Fruit fly (Drosophila melanogaster) whole organism, embryonic: ENCODE results near the gene CG6055.

Experiments
- Awh ChIP-seq: fragments of 200-800 bp; sonication (Bioruptor generic); IDR thresholded peaks from 2 replicates; pipeline ENCODE4, ENCODE4 v1.3.6; 2022; ENCODE audit warnings: missing biosample characterization, missing genetic modification characterization
- C15 ChIP-seq: fragments of 200-800 bp; sonication (Bioruptor generic); IDR thresholded peaks from 3 replicates; pipeline ENCODE4 v1.3.6; 2022; ENCODE audit warnings: missing biosample characterization, missing genetic modification characterization
- CG10147 ChIP-seq: fragments of 200-800 bp; sonication (Bioruptor generic); optimal IDR thresholded peaks from 2 replicates; lab custom pipeline; 2019; ENCODE audit warnings: missing biosample characterization, mild to moderate bottlenecking, missing genetic modification characterization, moderate library complexity
- CG10274 ChIP-seq: fragments of 200-800 bp; sonication (Bioruptor generic); optimal IDR thresholded peaks from 3 replicates; lab custom pipeline; 2017; ENCODE audit warnings: missing biosample characterization, mild to moderate bottlenecking, missing genetic modification characterization
- CG10654 ChIP-seq: fragments of 200-800 bp; sonication (Bioruptor generic); optimal IDR thresholded peaks from 2 replicates; lab custom pipeline; 2016; ENCODE audit warnings: missing biosample characterization, missing genetic modification characterization
- CG11696 ChIP-seq: fragments of 200-800 bp; sonication (Bioruptor generic); IDR thresholded peaks from 2 replicates; pipeline ENCODE4 v1.3.6; 2022; ENCODE audit warnings: missing biosample characterization, missing genetic modification characterization
- CG12071 ChIP-seq: fragments of 200-800 bp; sonication (Bioruptor generic); optimal IDR thresholded peaks from 3 replicates; lab custom pipeline; 2018; ENCODE audit warnings: missing biosample characterization, mild to moderate bottlenecking, missing genetic modification characterization
- CG12236 ChIP-seq: fragments of 200-800 bp; sonication (Bioruptor generic); optimal IDR thresholded peaks from 2 replicates; lab custom pipeline; 2016; ENCODE audit warnings: missing biosample characterization, missing genetic modification characterization
- CG14050 ChIP-seq: fragments of 200-800 bp; sonication (Bioruptor generic); IDR thresholded peaks from 3 replicates; pipeline ENCODE4 v1.3.6; 2022; ENCODE audit warnings: missing biosample characterization, missing genetic modification characterization
- CG2120 ChIP-seq: fragments of 200-800 bp; sonication (Bioruptor generic); optimal IDR thresholded peaks from 3 replicates; lab custom pipeline; 2016; ENCODE audit warnings: missing biosample characterization, missing genetic modification characterization
- CG2129 ChIP-seq: fragments of 200-800 bp; sonication (Bioruptor generic); IDR thresholded peaks from 2 replicates; pipeline ENCODE4 v1.3.6; 2022; ENCODE audit warnings: missing biosample characterization, missing genetic modification characterization; ENCODE audit not compliant: partially characterized antibody
- CG2202 ChIP-seq: fragments of 200-800 bp; sonication (Bioruptor generic); optimal IDR thresholded peaks from 2 replicates; lab custom pipeline; 2018; ENCODE audit warnings: missing biosample characterization, mild to moderate bottlenecking, missing genetic modification characterization
- CG2875 ChIP-seq: fragments of 200-800 bp; sonication (Bioruptor generic); optimal IDR thresholded peaks from 2 replicates; lab custom pipeline; 2017; ENCODE audit warnings: missing biosample characterization, mild to moderate bottlenecking, missing genetic modification characterization, missing genetic modification reagents
- CG4360 ChIP-seq: fragments of 200-800 bp; sonication (Bioruptor generic); IDR thresholded peaks from 2 replicates; pipeline ENCODE4 v1.3.6; 2022; ENCODE audit warnings: missing biosample characterization, missing genetic modification characterization
- CG4820 ChIP-seq: fragments of 200-800 bp; sonication (Bioruptor generic); optimal IDR thresholded peaks from 3 replicates; lab custom pipeline; 2016; ENCODE audit warnings: missing biosample characterization, missing genetic modification characterization
- CG8359 ChIP-seq: fragments of 200-800 bp; sonication (Bioruptor generic); optimal IDR thresholded peaks from 2 replicates; lab custom pipeline; 2017; ENCODE audit warnings: missing biosample characterization, mild to moderate bottlenecking, missing genetic modification characterization, borderline replicate concordance
- CG8388 ChIP-seq: fragments of 200-800 bp; sonication (Bioruptor generic); optimal IDR thresholded peaks from 2 replicates; lab custom pipeline; 2019; ENCODE audit warnings: missing biosample characterization, mild to moderate bottlenecking, missing genetic modification characterization, moderate library complexity
- CG8478 ChIP-seq: fragments of >200 bp; optimal IDR thresholded peaks from 2 replicates; lab custom pipeline; 2018
- CG8944 ChIP-seq: fragments of 200-800 bp; sonication (Bioruptor generic); optimal IDR thresholded peaks from 3 replicates; lab custom pipeline; 2016; ENCODE audit warnings: missing biosample characterization, missing genetic modification characterization
- CG9215 ChIP-seq: fragments of 200-800 bp; sonication (Bioruptor generic); IDR thresholded peaks from 2 replicates; pipeline ENCODE4 v1.3.6; 2022; ENCODE audit warnings: missing biosample characterization, missing genetic modification characterization
- CG9797 ChIP-seq: fragments of 200-800 bp; sonication (Bioruptor generic); optimal IDR thresholded peaks from 3 replicates; lab custom pipeline; 2018; ENCODE audit warnings: missing biosample characterization, mild to moderate bottlenecking, missing genetic modification characterization
- Doc3 ChIP-seq: fragments of 200-800 bp; sonication (Bioruptor generic); IDR thresholded peaks from 3 replicates; pipeline ENCODE4 v1.3.6; 2022; ENCODE audit warnings: missing biosample characterization, missing genetic modification characterization; ENCODE audit not compliant: partially characterized antibody
- Elba2 ChIP-seq: fragments of 200-800 bp; sonication (Bioruptor generic); optimal IDR thresholded peaks from 3 replicates; lab custom pipeline; 2016; ENCODE audit warnings: missing biosample characterization, missing genetic modification characterization
- Fer3 ChIP-seq: fragments of 200-800 bp; sonication (Bioruptor generic); optimal IDR thresholded peaks from 2 replicates; lab custom pipeline; 2018; ENCODE audit warnings: missing biosample characterization, mild to moderate bottlenecking, missing genetic modification characterization, moderate library complexity
- HLH4C ChIP-seq: fragments of 200-800 bp; sonication (Bioruptor generic); IDR thresholded peaks from 3 replicates; pipeline ENCODE4 v1.3.6; 2022; ENCODE audit warnings: missing biosample characterization, missing genetic modification characterization; ENCODE audit not compliant: partially characterized antibody
- Hr3 ChIP-seq: fragments of 200-800 bp; sonication (Bioruptor generic); optimal IDR thresholded peaks from 3 replicates; lab custom pipeline; 2016; ENCODE audit warnings: missing biosample characterization, missing genetic modification characterization
- Lhr ChIP-seq: fragments of 200-800 bp; sonication (Bioruptor generic); optimal IDR thresholded peaks from 3 replicates; lab custom pipeline; 2017; ENCODE audit warnings: mild to moderate bottlenecking, missing biosample characterization, missing genetic modification reagents, missing genetic modification characterization
- Lpt ChIP-seq: fragments of >200 bp; optimal IDR thresholded peaks from 2 replicates; lab custom pipeline; 2018; ENCODE audit warnings: missing biosample characterization, missing genetic modification characterization
- Nf-YC ChIP-seq: fragments of 200-800 bp; optimal IDR thresholded peaks from 3 replicates; lab custom pipeline; 2019; ENCODE audit warnings: missing biosample characterization, mild to moderate bottlenecking, missing genetic modification characterization, moderate library complexity
- Opbp ChIP-seq: fragments of 200-800 bp; sonication (Bioruptor generic); IDR thresholded peaks from 3 replicates; pipeline ENCODE4 v1.3.6; 2022; ENCODE audit warnings: missing biosample characterization, missing genetic modification characterization; ENCODE audit not compliant: partially characterized antibody
- Sin3A ChIP-seq: fragments of >200 bp; optimal IDR thresholded peaks from 2 replicates; lab custom pipeline; 2018
- Sox102F ChIP-seq: fragments of 200-800 bp; sonication (Bioruptor generic); optimal IDR thresholded peaks from 2 replicates; lab custom pipeline; 2018; ENCODE audit warnings: missing biosample characterization, mild to moderate bottlenecking, missing genetic modification characterization, moderate library complexity
- Taf1 ChIP-seq: fragments of 200-800 bp; sonication (Bioruptor generic); IDR thresholded peaks from 2 replicates; pipeline ENCODE4 v1.3.6; 2022; ENCODE audit warnings: missing biosample characterization, missing genetic modification characterization
- bbx ChIP-seq: fragments of 200-800 bp; sonication (Bioruptor generic); IDR thresholded peaks from 2 replicates; pipeline ENCODE4 v1.3.6; 2022; ENCODE audit warnings: missing biosample characterization, missing genetic modification characterization; ENCODE audit not compliant: partially characterized antibody
- br ChIP-seq: fragments of >200 bp; optimal IDR thresholded peaks from 2 replicates; lab custom pipeline; 2017
- esg ChIP-seq: fragments of 200-800 bp; sonication (Bioruptor generic); conservative IDR thresholded peaks from 2 replicates; pipeline ENCODE4 v1.3.6; 2022; ENCODE audit warnings: missing biosample characterization, missing genetic modification characterization
- grn ChIP-seq: fragments of 200-800 bp; sonication (Bioruptor generic); optimal IDR thresholded peaks from 3 replicates; lab custom pipeline; 2017; ENCODE audit warnings: missing biosample characterization, missing genetic modification characterization
- gt ChIP-seq: fragments of 200-800 bp; sonication (Bioruptor generic); IDR thresholded peaks from 2 replicates; pipeline ENCODE4 v1.3.6; 2022; ENCODE audit warnings: missing biosample characterization, missing genetic modification characterization
- hb ChIP-seq: fragments of 200-800 bp; sonication (Bioruptor generic); IDR thresholded peaks from 3 replicates; pipeline ENCODE4 v1.3.6; 2022; ENCODE audit warnings: missing biosample characterization, missing genetic modification characterization; ENCODE audit not compliant: partially characterized antibody
- ind ChIP-seq: fragments of 200-800 bp; sonication (Bioruptor generic); optimal IDR thresholded peaks from 3 replicates; lab custom pipeline; 2016; ENCODE audit warnings: missing biosample characterization, missing genetic modification characterization
- klu ChIP-seq: fragments of 200-800 bp; sonication (Bioruptor generic); IDR thresholded peaks from 2 replicates; pipeline ENCODE4 v1.3.6; 2022; ENCODE audit warnings: missing biosample characterization, missing genetic modification characterization
- mam ChIP-seq: fragments of 200-800 bp; sonication (Bioruptor generic); optimal IDR thresholded peaks from 3 replicates; lab custom pipeline; 2016; ENCODE audit warnings: missing biosample characterization, missing genetic modification characterization
- nmo ChIP-seq: fragments of 200-800 bp; sonication (Bioruptor generic); optimal IDR thresholded peaks from 2 replicates; lab custom pipeline; 2018; ENCODE audit warnings: missing biosample characterization, mild to moderate bottlenecking, missing genetic modification characterization, moderate library complexity
- row ChIP-seq: fragments of 200-800 bp; sonication (Bioruptor generic); IDR thresholded peaks from 3 replicates; pipeline ENCODE4 v1.3.6; 2022; ENCODE audit warnings: missing biosample characterization, missing genetic modification characterization
- salm ChIP-seq: fragments of 200-800 bp; sonication (Bioruptor generic); optimal IDR thresholded peaks from 2 replicates; lab custom pipeline; 2018; ENCODE audit warnings: missing biosample characterization, mild to moderate bottlenecking, missing genetic modification characterization
- sr ChIP-seq: fragments of 200-800 bp; sonication (Bioruptor generic); IDR thresholded peaks from 3 replicates; pipeline ENCODE4 v1.3.6; 2022; ENCODE audit warnings: missing biosample characterization, missing genetic modification characterization
- trh ChIP-seq: fragments of 200-800 bp; sonication (Bioruptor generic); optimal IDR thresholded peaks from 2 replicates; lab custom pipeline; 2016; ENCODE audit warnings: missing biosample characterization, missing genetic modification characterization
- tup ChIP-seq: fragments of 200-800 bp; sonication (Bioruptor generic); optimal IDR thresholded peaks from 2 replicates; lab custom pipeline; 2016; ENCODE audit warnings: missing biosample characterization, mild to moderate bottlenecking, missing genetic modification characterization, moderate library complexity
- tx ChIP-seq: fragments of 200-800 bp; sonication (Bioruptor generic); optimal IDR thresholded peaks from 2 replicates; lab custom pipeline; 2016; ENCODE audit warnings: missing biosample characterization, missing genetic modification characterization
- yki ChIP-seq: fragments of >200 bp; optimal IDR thresholded peaks from 3 replicates; lab custom pipeline; 2018

The CG6055 gene

DNA sequence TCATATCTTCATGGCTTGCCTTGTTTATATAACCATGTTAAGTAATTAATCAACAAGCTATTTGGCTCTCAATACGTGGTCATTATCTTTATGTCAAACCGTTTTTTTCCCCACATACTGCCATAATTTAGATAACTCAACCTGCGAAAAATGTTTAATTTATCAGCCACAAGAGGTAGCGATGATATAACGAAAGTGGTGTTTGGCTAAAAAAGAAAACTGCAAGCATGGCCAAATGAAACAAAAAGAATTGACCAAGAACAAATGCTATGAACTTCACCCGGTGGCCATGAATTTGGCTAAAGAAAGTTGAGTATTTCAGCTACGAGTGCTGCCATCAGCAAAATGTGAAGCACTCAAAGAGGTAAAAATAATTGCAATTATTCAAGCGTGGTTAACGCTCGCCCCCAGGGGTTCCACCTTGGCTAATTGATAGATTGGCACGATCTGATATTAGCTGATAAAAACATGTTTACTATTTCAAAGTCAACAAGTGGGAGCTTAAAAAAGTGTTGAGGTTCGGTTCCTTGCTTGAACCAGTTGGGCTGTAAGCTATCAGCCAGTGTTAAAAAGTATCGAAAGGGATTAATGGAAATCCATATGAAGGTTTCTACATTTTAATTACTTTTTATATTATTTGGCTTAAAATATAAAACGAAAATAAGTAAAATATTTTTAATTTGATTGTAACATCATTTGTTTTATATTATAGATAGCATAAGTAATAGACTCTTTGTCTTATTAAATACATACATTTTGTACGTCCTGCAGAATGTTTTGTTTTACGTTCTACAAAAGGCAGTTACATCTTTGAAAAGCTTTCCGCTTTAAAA, 29.6 kb upstream of the CG6055 start (continued):
- TF ChIP-seq yki (lab: Kevin White, UChicago) (no peak), CG12071 (peak; percentile 75), bbx (GFP tag; lab: Robert Waterston, UW) (no peak), CG2120 (GFP tag; lab: Kevin White, UChicago) (peak; percentile 78), Doc3 (no peak), CG8359 (GFP tag; lab: Kevin White, UChicago) (no peak), grn (GFP tag; lab: Kevin White, UChicago) (peak; percentile 98), ind (GFP tag; lab: Kevin White, UChicago) (peak; percentile 6), HLH4C (GFP tag; lab: Robert Waterston, UW) (no peak), sr (GFP tag; lab: Robert Waterston, UW) (peak; percentile 81), CG10654 (GFP tag; lab: Kevin White, UChicago) (peak; percentile 69), Awh (GFP tag; lab: Robert Waterston, UW) (peak; percentile 92), CG9215 (GFP tag; lab: Robert Waterston, UW) (peak; percentile 48), CG10274 (GFP tag; lab: Kevin White, UChicago) (no peak), Elba2 (GFP tag; lab: Kevin White, UChicago) (no peak), CG2129 (GFP tag; lab: Robert Waterston, UW) (no peak), CG11696 (GFP tag; lab: Robert Waterston, UW) (peak; percentile 66), klu (GFP tag; lab: Robert Waterston, UW) (no peak), CG12236 (GFP tag; lab: Kevin White, UChicago) (peak; percentile 58), CG4360 (peak; percentile 40), Sox102F (GFP tag; lab: Kevin White, UChicago) (peak; percentile 71), Nf-YC (tag; lab: Kevin White, UChicago) (peak; percentile 47), br (lab: Kevin White, UChicago) (no peak), CG9797 (no peak), tx (GFP tag; lab: Kevin White, UChicago) (peak; percentile 59), CG2202 (tag; lab: Kevin White, UChicago) (no peak), Lhr (GFP tag; lab: Kevin White, UChicago) (peak; percentile 34), C15 (peak; percentile 70; the same call in 1 of the 3 replicates), Fer3 (tag; lab: Kevin White, UChicago) (peak; percentile 85), esg (no peak), CG8944 (peak; percentile 78), Lpt (GFP tag; lab: Kevin White, UChicago) (no peak), salm (tag; lab: Kevin White, UChicago) (peak; percentile 11), CG8388 (GFP tag; lab: Kevin White, UChicago) (peak; percentile 3), row (no peak; the same call in 2 of the 3 replicates), CG10147 (GFP tag; lab: Kevin White, UChicago) (peak; percentile 57), Taf1 (GFP tag; lab: Robert Waterston, UW) (peak; percentile 59; the same call in 1 of the 2 replicates), tup (peak; percentile 70), CG4820 (GFP tag; lab: Kevin White, UChicago) (peak; percentile 40), trh (GFP tag; lab: Kevin White, UChicago) (peak; percentile 57), Opbp (GFP tag; lab: Robert Waterston, UW) (no peak), CG14050 (peak; percentile 72), gt (GFP tag; lab: Robert Waterston, UW) (no peak), hb (no peak), CG2875 (GFP tag; lab: Kevin White, UChicago) (peak; percentile 67), CG8478 (no peak), mam (GFP tag; lab: Kevin White, UChicago) (peak; percentile 75), Sin3A (lab: Kevin White, UChicago) (no peak), Hr3 (peak; percentile 60), nmo (GFP tag; lab: Kevin White, UChicago) (no peak)
